Fruit fly (Drosophila melanogaster): ENCODE results near the gene SclA.

SclA gene

DNA sequence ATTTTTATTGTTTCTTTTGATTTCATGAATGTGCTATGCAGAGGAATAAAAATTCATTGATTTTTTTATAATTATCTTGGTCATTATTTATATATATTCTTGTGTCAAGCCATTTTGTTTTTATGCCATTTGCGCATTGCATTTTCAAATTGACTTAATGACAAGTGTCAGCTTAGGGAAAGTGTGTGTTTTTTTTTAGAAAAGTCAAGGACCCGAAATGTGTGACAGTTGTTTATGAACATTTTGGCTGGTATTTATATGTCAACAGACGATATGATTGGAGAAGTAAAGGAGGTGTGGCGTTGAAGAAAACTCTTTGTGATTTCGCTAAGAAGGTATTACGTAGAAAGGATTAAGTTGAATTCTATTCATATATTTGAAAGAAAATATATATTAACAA is at the start of gene SclA, which contains the start of gene SclB:
SclA (plus strand) TSS at position 301 of the 400 bp plus-strand sequence.
SclB (plus strand) TSS at position 301 of the 400 bp plus-strand sequence.
- no peak for TF ChIP-seq noc (tag; optimal IDR thresholded peaks at IDR 0.05)

DNA sequence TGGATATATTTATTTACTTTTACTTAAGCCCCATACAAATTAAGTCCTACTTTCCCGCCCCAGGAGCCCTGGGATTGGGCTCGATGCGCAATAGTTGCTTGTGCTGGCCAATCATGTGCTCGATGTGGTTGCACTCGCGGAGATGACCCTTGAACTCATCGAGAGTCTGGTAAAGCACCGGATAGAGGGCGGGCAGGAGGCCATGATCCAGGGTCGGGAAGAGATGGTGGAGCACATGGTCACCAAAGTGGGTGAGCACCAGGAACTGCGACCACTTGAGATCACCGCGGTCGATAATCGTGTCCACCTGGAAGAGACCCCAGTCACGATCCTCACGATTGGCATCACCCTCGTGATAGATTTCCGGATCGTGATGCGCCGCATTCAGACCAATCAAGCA is 48.9 kb upstream of the SclA start:
- no peak for TF ChIP-seq noc (tag; optimal IDR thresholded peaks at IDR 0.05)

DNA sequence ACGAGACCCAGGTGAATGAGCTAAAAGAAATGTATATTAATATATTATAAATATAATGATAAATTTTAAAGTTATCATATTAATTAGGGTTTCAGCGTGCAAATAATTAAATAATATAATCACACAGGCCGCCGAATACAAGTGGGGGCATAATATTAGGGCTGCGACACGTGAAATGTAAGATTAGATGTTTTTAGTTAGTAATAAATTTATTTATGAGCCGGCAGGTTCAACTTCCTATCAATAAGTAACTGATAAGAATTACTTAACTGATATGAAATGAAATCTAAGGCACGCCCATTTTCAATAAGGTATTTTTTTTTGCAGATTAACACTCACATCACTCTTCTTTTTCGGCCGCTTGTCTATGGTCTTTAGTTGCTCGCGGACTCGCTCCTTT is 47.9 kb upstream of the SclA start:
- no peak for TF ChIP-seq noc (tag; optimal IDR thresholded peaks at IDR 0.05)

DNA sequence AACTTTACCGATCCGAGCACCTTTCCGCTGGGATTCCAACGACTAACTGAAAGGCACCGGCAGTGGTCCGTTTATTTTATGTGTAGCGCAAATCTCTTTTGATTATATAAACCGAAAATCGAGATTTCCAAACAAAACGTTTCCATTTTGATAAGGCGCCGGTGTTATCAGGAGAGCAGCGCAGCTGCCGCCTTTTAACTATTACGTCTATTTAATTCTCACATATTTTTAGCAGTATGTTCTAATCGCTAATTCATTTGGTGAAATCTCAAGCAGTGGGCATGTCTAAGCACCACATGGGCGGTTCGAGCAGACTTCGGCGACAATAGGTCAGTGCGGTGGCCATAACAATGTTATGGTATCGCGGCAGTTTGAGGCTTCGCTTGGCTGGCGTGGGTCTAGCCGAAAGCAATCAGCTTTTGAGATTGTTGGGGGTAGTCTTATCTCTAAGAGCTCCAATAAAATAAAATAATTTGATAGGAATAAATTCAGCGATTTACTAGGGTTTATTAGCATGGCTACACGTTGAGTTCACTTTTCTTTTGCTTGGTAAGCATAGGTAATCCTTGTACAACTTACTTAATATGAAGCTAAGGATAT is 47.0 kb upstream of the SclA start, which contains the start of gene Cyt-b5-r:
Cyt-b5-r (minus strand) TSS at position 51 of the 600 bp plus-strand sequence.
- TF ChIP-seq noc (tag; optimal IDR thresholded peaks at IDR 0.05): peak; percentile 16

DNA sequence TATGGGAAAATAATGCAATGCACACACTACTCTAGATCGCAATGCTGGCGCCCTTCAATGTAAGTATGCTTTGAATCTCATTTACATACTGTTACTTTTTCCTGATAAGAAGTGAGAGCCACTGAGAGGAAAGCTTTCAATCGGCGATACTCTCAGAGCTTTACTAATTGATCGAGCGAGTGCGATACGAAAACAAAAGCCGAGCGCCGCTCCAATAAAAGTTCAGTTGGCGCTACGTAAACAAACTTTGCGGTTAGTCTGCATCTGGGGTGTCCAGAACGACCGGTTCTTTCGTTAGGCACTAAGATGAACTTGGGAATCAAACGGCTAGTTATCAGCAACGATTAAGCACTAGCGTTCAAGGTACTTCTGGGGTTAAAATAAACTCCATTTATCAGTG is 46.4 kb upstream of the SclA start, which contains the start of gene CG17928:
CG17928 (plus strand) TSS at position 224 of the 400 bp plus-strand sequence.
- TF ChIP-seq noc (tag; optimal IDR thresholded peaks at IDR 0.05): no peak

DNA sequence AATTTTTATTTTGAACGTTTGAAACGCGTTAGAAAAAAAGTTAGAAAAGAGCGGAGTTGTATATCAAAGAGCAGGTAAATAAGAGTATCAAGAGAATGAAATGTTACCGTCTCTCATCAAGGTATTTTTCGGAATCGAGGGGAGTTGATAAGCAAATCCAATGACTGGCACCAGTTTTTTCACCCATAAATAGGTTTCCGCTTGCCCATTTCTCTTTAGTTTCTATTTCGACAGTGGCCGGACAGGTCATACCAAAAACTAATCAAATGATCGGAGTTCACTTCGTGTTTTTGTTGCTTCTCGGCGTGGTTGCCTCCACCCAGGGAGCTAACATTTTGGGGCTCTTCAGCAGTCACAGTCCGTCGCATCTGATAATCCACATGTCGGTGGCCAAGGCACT is 43.8 kb upstream of the SclA start, which contains the start of gene Ugt37C2:
Ugt37C2 (plus strand) TSS at position 242 of the 400 bp plus-strand sequence.
- TF ChIP-seq noc (tag; optimal IDR thresholded peaks at IDR 0.05): no peak

DNA sequence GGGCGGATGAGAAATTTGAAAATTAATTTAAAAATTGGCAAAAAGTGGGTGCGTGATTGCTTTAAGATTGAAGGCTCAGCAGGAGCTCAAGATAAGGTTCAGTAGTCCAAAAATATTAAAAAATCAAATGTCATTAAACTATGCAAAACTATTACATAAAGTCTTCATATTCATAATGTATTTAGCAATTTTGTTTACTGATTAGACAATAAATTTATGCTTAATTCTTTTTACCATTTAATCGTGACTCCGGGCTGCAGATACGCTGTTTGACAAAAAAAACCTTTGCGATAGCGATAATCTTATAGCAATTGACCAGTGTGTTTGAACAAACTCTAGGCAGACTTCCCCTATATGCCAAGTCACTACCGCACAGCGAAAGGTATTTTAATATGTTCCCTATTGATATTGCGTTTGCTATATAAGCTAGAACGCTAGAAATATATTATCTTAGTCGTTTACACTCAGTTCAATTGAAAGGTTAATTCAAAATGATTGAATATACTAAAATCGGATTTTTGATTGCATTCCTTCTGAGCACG is 41.6 kb upstream of the SclA start, which contains the start of gene Ugt37E1:
Ugt37E1 (plus strand) TSS at position 492 of the 542 bp plus-strand sequence.
- no peak for TF ChIP-seq noc (tag; optimal IDR thresholded peaks at IDR 0.05)

DNA sequence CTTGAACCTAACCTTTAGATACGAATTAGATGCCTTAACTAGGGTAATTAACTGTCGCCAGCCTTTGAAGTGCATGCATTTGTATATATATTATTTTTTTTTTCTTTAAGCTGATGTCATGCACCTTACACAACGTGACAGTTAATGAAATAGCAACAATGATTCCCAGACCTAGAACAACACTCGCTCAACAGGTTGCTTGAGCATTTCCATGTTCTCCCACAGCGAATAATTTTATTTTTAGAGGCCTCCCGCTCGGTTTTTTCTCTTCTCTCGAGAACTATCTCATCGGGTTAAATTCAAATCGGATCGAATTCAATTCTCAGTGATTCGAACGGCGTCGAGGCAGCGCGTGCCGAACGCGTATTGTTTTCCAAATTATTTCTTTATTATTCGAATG is 39.1 kb upstream of the SclA start, which contains the start of gene Ugt37D1:
Ugt37D1 (plus strand) TSS at position 321 of the 400 bp plus-strand sequence.
- TF ChIP-seq noc (tag; optimal IDR thresholded peaks at IDR 0.05): peak; percentile 25

DNA sequence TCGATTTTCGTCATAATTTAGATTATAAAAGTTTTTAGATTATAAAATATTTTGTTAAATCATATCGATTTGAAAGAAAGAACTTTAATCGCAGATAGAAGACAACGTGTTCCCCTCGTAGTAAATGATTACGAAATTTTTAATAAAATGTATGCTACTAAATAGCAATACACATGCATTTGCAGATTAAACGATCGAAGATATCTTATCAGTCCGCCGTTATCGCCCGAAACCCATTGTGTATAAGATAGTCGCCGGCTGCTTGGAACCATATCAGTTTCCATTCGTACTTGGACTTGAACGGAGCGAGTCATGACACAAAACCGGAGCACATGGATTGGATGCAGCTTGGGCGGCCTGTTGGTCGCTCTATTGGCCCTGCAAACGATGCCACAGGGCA is 38.3 kb upstream of the SclA start:
- TF ChIP-seq noc (tag; optimal IDR thresholded peaks at IDR 0.05): no peak

DNA sequence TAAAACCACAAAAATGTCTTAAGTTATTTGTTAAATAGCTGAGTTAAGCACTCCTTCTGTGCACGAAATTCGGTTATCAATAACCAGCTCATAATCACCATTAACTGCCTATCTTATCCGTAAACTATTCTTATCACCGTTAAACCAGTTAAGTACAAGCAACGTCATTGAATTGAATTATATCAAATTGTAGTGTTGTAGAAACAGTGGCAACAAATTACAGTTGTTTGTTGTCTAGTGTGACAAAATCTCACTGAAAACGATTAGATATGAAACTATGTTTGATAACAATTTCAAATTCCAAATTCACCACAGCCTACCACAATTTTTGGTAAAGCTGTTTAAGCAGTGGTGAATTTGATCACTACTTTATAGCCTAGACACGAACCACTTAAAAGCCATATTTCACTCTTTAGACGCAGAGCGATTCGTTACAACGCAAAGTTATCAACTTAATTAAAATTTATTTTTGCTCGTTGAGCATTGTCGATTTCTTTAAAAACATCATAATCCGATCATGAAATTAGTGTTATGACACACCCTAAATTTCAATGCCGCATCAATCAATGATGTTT is 36.1 kb upstream of the SclA start:
- TF ChIP-seq noc (tag; optimal IDR thresholded peaks at IDR 0.05): no peak

DNA sequence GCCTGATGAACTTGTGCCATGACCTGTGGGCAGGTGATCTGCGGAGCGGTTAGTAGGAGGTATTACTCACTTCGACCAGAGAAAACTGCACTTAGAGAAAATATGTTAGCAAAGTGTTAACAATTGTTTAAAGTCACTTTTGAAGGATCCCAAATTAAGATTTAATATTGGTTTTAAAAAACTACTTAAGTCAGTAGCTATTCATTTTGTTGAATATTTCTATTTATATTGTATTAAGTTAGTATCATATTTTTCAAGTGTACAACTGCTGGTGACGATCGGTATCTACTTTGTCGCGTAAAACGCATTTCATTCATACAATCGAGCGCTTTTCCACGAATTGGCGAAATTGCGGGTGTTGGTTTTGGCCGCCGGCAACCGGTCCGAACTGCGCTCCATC is 34.1 kb upstream of the SclA start:
- no peak for TF ChIP-seq noc (tag; optimal IDR thresholded peaks at IDR 0.05)

DNA sequence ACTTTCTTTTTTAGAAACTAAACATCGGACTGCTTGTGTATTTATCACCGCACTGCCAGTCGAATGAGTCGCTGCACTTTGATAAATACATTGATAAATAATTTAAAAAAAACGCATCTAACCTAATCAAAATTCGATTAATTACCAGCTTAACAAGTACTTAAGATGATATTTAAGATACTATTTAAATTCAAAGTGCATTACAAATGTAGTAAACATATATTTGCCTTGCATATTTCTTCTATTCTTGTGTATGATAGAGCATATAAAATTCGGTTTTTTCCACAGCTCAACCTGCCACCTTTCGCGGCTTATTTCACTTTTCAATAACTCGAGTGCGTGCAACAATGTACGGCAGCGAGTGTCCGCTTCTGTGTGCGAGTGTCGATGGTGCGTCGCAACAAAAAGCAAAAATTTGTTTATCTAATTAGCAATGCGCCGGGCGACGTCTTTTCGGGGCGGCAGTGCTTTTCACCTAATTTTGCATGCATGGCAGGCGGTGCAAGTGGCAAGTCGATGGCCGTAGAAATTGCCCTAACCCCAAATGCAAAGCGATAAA is 33.3 kb upstream of the SclA start, which contains the start of gene CG13272:
CG13272 (plus strand) TSS at position 509 of the 559 bp plus-strand sequence.
- no peak for TF ChIP-seq noc (tag; optimal IDR thresholded peaks at IDR 0.05)

DNA sequence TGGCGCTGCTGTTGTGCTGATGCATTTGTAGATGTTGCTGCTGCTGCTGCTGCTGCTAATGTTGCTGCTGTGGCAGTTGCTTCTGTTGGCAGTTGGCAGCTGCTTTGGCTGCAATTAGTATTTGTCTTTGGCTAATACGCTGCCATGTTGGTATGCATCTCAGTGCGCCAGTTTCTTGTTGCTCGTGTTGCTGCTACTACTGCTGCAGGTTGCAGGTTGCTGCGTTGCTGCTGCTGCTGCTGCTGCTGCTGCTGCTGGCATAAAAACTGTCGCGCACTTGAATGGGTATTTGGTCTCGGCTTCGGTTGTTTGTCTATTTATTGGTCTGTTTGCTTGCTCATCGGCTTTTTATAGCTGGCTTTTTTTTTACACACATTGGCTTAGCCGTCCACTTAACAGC is 29.0 kb upstream of the SclA start:
- TF ChIP-seq noc (tag; optimal IDR thresholded peaks at IDR 0.05): no peak

DNA sequence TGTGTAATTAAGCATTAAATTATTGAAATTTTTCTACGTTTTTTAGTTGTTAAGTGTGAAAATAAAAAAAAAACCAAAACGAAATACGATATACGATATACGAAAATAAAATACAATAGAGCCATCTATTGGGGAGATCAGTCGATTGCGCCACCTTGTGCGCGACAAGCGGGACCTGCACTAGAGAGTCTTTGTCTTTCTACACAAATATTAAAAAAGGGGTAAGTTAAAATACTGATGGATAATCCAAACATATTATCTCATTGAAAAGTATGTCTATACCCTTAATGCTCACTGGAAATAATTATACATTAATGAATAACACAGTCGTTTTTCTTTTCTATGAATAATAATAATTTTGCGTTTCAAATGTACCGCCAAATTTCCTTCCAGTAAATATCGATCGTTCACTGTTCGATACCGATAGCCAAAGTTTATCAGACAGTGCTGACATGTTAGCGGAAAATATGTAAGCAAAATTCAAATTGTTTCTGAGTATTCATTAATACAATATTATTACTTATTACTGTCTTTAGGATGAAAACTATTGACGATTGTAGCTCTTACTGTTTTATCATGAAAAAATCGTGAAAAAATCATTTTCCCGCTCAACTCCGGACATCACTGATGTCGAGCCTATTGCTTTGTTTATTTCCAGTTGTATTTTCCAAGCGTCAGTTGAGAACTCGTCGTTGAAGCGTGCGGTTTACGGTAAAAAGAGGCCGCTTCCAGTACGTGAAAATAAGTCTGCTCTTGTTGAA is 21.6 kb upstream of the SclA start, which contains the start of gene mdy:
mdy (plus strand) TSS at position 672 of the 761 bp plus-strand sequence.
- TF ChIP-seq noc (tag; optimal IDR thresholded peaks at IDR 0.05): no peak

DNA sequence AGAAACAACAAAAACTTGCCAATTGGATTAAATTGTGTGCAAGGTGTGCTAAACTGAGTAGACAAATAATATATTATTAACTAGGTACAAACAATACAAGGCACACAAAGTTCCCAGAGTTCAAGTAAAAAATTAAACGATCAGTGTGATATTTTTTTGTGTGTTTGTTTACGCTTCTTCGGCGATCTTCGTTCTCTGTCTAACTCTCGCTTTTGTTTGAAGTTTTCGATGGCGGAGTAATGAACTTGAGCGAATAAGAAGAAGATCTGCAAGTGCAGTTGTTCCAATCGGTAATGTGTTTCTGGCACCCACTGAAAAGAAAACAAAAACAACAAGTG is 21.1 kb upstream of the SclA start:
- TF ChIP-seq noc (tag; optimal IDR thresholded peaks at IDR 0.05): no peak

Measured in whole organism, larva.